Worm (Caenorhabditis elegans): Measurements from ENCODE around the gene cyp-13A10.

DNA sequence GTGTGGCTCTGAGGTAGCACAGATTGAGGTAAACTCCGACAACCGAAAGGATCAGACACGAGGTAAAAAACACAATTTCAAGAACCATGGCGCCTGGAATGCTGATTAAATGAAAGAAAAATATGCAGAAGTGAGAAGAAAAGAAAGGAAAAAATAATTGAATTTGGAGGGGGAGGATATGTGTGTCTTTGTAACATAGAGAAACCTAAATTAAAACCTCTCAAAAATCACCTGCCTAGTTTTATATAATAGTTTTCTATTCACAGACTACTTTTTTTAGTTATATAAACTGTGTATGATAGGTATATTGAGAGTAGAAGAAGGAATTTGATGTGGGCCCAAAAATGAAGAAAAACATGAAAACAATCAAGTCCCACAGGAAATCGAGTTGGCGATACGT is 2.9 kb upstream of the cyp-13A10 start, which contains the start of gene ZK1320.5:
- TF ChIP-seq elt-1 (tag; optimal IDR thresholded peaks at IDR 0.05) (no peak), ama-1 (optimal IDR thresholded peaks at IDR 0.05) (no peak), zag-1 (tag; optimal IDR thresholded peaks at IDR 0.05) (no peak), fos-1 (tag; optimal IDR thresholded peaks at IDR 0.05) (no peak), lsy-12 (tag; optimal IDR thresholded peaks at IDR 0.05) (no peak), ZK546.5 (tag; optimal IDR thresholded peaks at IDR 0.05) (no peak), ceh-82 (tag; optimal IDR thresholded peaks at IDR 0.05) (no peak), fkh-10 (GFP tag; optimal IDR thresholded peaks at IDR 0.05) (no peak)

Data from whole organism, L3 larva.